Worm (Caenorhabditis elegans): ENCODE results near the gene ZK856.5.

DNA sequence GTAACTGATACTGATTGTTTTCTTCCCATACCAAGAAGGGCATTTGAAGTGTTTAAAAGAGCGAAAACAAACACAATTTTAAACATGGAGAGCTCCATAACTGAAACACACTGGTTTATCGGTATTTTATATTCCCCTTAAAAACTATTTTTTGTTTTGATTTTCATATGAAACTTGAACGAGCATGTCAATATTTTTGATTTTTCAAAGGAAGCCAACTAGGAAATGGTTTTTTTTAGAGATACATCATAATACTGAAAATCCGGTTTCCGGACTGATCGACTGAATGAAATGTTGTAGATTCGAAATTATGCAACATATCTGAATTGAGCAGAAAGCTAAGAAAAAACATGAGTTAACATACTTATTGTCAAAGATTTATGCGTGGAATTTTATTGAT, 37.4 kb upstream of the ZK856.5 start, which contains the start of gene ttr-19:
- TF ChIP-seq nhr-11 (tag; optimal IDR thresholded peaks at IDR 0.05) (no peak), egl-27 (tag; optimal IDR thresholded peaks at IDR 0.05) (no peak), nhr-237 (tag; optimal IDR thresholded peaks at IDR 0.05) (no peak), lsy-2 (tag; optimal IDR thresholded peaks at IDR 0.05) (no peak), mep-1 (tag; optimal IDR thresholded peaks at IDR 0.05) (no peak), nhr-76 (tag; optimal IDR thresholded peaks at IDR 0.05) (no peak), mdl-1 (tag; optimal IDR thresholded peaks at IDR 0.05) (no peak), ama-1 (optimal IDR thresholded peaks at IDR 0.05) (no peak), nhr-28 (tag; optimal IDR thresholded peaks at IDR 0.05) (no peak), lin-15B (tag; optimal IDR thresholded peaks at IDR 0.05) (no peak), tag-97 (GFP tag; IDR thresholded peaks at IDR 0.05) (no peak), snpc-1.2 (GFP tag; IDR thresholded peaks at IDR 0.05) (no peak)

Measured in whole organism, L4 larva.